Worm (Caenorhabditis elegans) whole organism, young adult: ENCODE results near the gene npl-10.

Experiments used
- B0336.3 ChIP-seq: fragments of 200-800 bp; sonication (Bioruptor generic); IDR thresholded peaks from 2 replicates; pipeline ENCODE4 v1.3.6; 2022; ENCODE audit warnings: missing genetic modification characterization, missing compliant biosample characterization
- C06A6.2 ChIP-seq: fragments of 200-800 bp; sonication (Bioruptor generic); conservative IDR thresholded peaks from 2 replicates; pipeline ENCODE4 v1.3.6; 2022; ENCODE audit warnings: missing genetic modification characterization, missing compliant biosample characterization
- D2030.7 ChIP-seq: fragments of 200-800 bp; sonication (Bioruptor generic); IDR thresholded peaks from 2 replicates; pipeline ENCODE4 v1.3.6; 2022; ENCODE audit warnings: missing genetic modification reagents, missing genetic modification characterization, missing compliant biosample characterization
- F22D6.2 ChIP-seq: sonication (generic microtip); optimal IDR thresholded peaks from 2 replicates; lab custom pipeline; 2016; ENCODE audit warnings: mild to moderate bottlenecking, missing genetic modification characterization, missing compliant biosample characterization
- F23B12.7 ChIP-seq: sonication (generic microtip); optimal IDR thresholded peaks from 2 replicates; lab custom pipeline; 2017; ENCODE audit warnings: missing genetic modification characterization, mild to moderate bottlenecking, missing compliant biosample characterization, antibody characterized with exemption, moderate library complexity; ENCODE audit not compliant: insufficient read depth
- F33H1.4 ChIP-seq: fragments of 200-800 bp; sonication (Bioruptor generic); IDR thresholded peaks from 2 replicates; pipeline ENCODE4 v1.3.6; 2022; ENCODE audit warnings: missing genetic modification reagents, missing genetic modification characterization, missing compliant biosample characterization
- F37B4.10 ChIP-seq: fragments of 200-800 bp; sonication (Bioruptor generic); IDR thresholded peaks from 2 replicates; pipeline ENCODE4 v1.3.6; 2022; ENCODE audit warnings: missing genetic modification characterization, missing compliant biosample characterization
- F49E8.2 ChIP-seq: sonication (generic microtip); optimal IDR thresholded peaks from 3 replicates; lab custom pipeline; 2017; ENCODE audit warnings: missing genetic modification characterization, mild to moderate bottlenecking, missing compliant biosample characterization, antibody characterized with exemption, moderate library complexity; ENCODE audit not compliant: insufficient read depth
- F52B5.7 ChIP-seq: sonication (generic microtip); optimal IDR thresholded peaks from 2 replicates; lab custom pipeline; 2016; ENCODE audit warnings: mild to moderate bottlenecking, missing genetic modification characterization, missing compliant biosample characterization
- F55B11.4 ChIP-seq: sonication (generic microtip); optimal IDR thresholded peaks from 2 replicates; lab custom pipeline; 2016; ENCODE audit warnings: missing compliant biosample characterization, missing genetic modification characterization, borderline replicate concordance; ENCODE audit not compliant: insufficient read depth
- K12H6.12 ChIP-seq: fragments of 200-800 bp; sonication (Bioruptor generic); optimal IDR thresholded peaks from 2 replicates; lab custom pipeline; 2018; ENCODE audit warnings: mild to moderate bottlenecking, missing genetic modification characterization, missing compliant biosample characterization
- T07F8.4 ChIP-seq: sonication (generic microtip); optimal IDR thresholded peaks from 2 replicates; lab custom pipeline; 2016; ENCODE audit warnings: mild to moderate bottlenecking, missing genetic modification characterization, moderate library complexity, missing compliant biosample characterization
- ZK185.1 ChIP-seq: sonication (generic microtip); optimal IDR thresholded peaks from 2 replicates; lab custom pipeline; 2016; ENCODE audit warnings: mild to moderate bottlenecking, missing genetic modification characterization, missing compliant biosample characterization; ENCODE audit not compliant: poor library complexity, severe bottlenecking
- akir-1 ChIP-seq: fragments of 200-800 bp; sonication (Bioruptor generic); optimal IDR thresholded peaks from 2 replicates; lab custom pipeline; 2018; ENCODE audit warnings: mild to moderate bottlenecking, missing genetic modification characterization, moderate library complexity, missing compliant biosample characterization
- attf-5 ChIP-seq: fragments of 200-800 bp; sonication (Bioruptor generic); optimal IDR thresholded peaks from 2 replicates; lab custom pipeline; 2018; ENCODE audit warnings: mild to moderate bottlenecking, missing genetic modification characterization, missing compliant biosample characterization
- bed-1 ChIP-seq: fragments of 200-800 bp; sonication (Bioruptor generic); IDR thresholded peaks from 2 replicates; pipeline ENCODE4 v1.3.6; 2022; ENCODE audit warnings: missing genetic modification reagents, missing genetic modification characterization, missing compliant biosample characterization
- cebp-1 ChIP-seq, 2 experiments: fragments of 200-800 bp in 1 of 2; sonication (Bioruptor generic) in 1 of 2; sonication (generic microtip) in 1 of 2; IDR thresholded peaks in 1 of 2; optimal IDR thresholded peaks in 1 of 2; 2 replicates each; pipeline versions ENCODE4 v1.3.6 to Lab custom; 2017 to 2022; ENCODE audit warnings: missing compliant biosample characterization in 2 of 2, missing genetic modification characterization in 2 of 2, mild to moderate bottlenecking in 1 of 2, missing genetic modification reagents in 1 of 2, moderate library complexity in 1 of 2
- ceh-100 ChIP-seq: fragments of 200-800 bp; sonication (Bioruptor generic); IDR thresholded peaks from 2 replicates; pipeline ENCODE4 v1.3.6; 2022; ENCODE audit warnings: missing genetic modification reagents, missing genetic modification characterization, missing compliant biosample characterization
- ceh-27 ChIP-seq: fragments of 200-800 bp; sonication (Bioruptor generic); optimal IDR thresholded peaks from 2 replicates; lab custom pipeline; 2018; ENCODE audit warnings: mild to moderate bottlenecking, missing genetic modification characterization, moderate library complexity, missing compliant biosample characterization
- chd-7 ChIP-seq: sonication (generic microtip); optimal IDR thresholded peaks from 2 replicates; lab custom pipeline; 2016; ENCODE audit warnings: mild to moderate bottlenecking, missing genetic modification characterization, moderate library complexity, missing compliant biosample characterization
- dpl-1 ChIP-seq: fragments of 150-350 bp; optimal IDR thresholded peaks from 2 replicates; lab custom pipeline; 2014; ENCODE audit warnings: missing biosample characterization, missing genetic modification reagents, missing genetic modification characterization
- egl-18 ChIP-seq: fragments of 200-800 bp; sonication (Bioruptor generic); IDR thresholded peaks from 2 replicates; pipeline ENCODE4 v1.3.6; 2022; ENCODE audit warnings: missing genetic modification reagents, missing genetic modification characterization, missing compliant biosample characterization
- egl-44 ChIP-seq: fragments of 200-800 bp; sonication (Bioruptor generic); IDR thresholded peaks from 2 replicates; pipeline ENCODE4 v1.3.6; 2022; ENCODE audit warnings: missing genetic modification reagents, missing genetic modification characterization, missing compliant biosample characterization
- lin-35 ChIP-seq, 3 experiments: fragments of 150-350 bp in 2 of 3; sonication (generic microtip) in 1 of 3; optimal IDR thresholded peaks; 2 replicates each; lab custom pipeline; 2014 to 2018; ENCODE audit warnings: missing biosample characterization in 3 of 3, missing genetic modification characterization in 3 of 3, missing genetic modification reagents in 3 of 3
- lin-54 ChIP-seq: fragments of 200-800 bp; sonication (Bioruptor generic); optimal IDR thresholded peaks from 2 replicates; lab custom pipeline; 2018; ENCODE audit warnings: mild to moderate bottlenecking, missing genetic modification characterization, missing compliant biosample characterization
- lsl-1 ChIP-seq: fragments of 200-800 bp; sonication (Bioruptor generic); optimal IDR thresholded peaks from 2 replicates; lab custom pipeline; 2018; ENCODE audit warnings: mild to moderate bottlenecking, missing genetic modification characterization, moderate library complexity, missing compliant biosample characterization
- madf-3 ChIP-seq: fragments of 200-800 bp; sonication (Bioruptor generic); IDR thresholded peaks from 2 replicates; pipeline ENCODE4 v1.3.6; 2022; ENCODE audit warnings: missing genetic modification reagents, missing genetic modification characterization, missing compliant biosample characterization
- madf-6 ChIP-seq: fragments of 200-800 bp; sonication (Bioruptor generic); IDR thresholded peaks from 2 replicates; pipeline ENCODE4 v1.3.6; 2022; ENCODE audit warnings: missing genetic modification reagents, missing genetic modification characterization, missing compliant biosample characterization
- madf-8 ChIP-seq: fragments of 200-800 bp; sonication (Bioruptor generic); conservative IDR thresholded peaks from 2 replicates; pipeline ENCODE4 v1.3.6; 2022; ENCODE audit warnings: missing genetic modification reagents, missing genetic modification characterization, missing compliant biosample characterization
- mcd-1 ChIP-seq: fragments of 200-800 bp; sonication (Bioruptor generic); IDR thresholded peaks from 2 replicates; pipeline ENCODE4 v1.3.6; 2022; ENCODE audit warnings: missing genetic modification reagents, missing genetic modification characterization, missing compliant biosample characterization
- nfyb-1 ChIP-seq: fragments of 200-800 bp; sonication (Bioruptor generic); IDR thresholded peaks from 2 replicates; pipeline ENCODE4 v1.3.6; 2022; ENCODE audit warnings: missing genetic modification reagents, missing genetic modification characterization, missing compliant biosample characterization
- nhr-90 ChIP-seq: sonication (generic microtip); optimal IDR thresholded peaks from 2 replicates; lab custom pipeline; 2016; ENCODE audit warnings: missing genotype, mild to moderate bottlenecking, missing genetic modification characterization, missing compliant biosample characterization
- pbrm-1 ChIP-seq: fragments of 200-800 bp; sonication (Bioruptor generic); IDR thresholded peaks from 2 replicates; pipeline ENCODE4 v1.3.6; 2022; ENCODE audit warnings: missing genetic modification reagents, missing genetic modification characterization, missing compliant biosample characterization
- rcor-1 ChIP-seq: fragments of 200-800 bp; sonication (Bioruptor generic); IDR thresholded peaks from 2 replicates; pipeline ENCODE4 v1.3.6; 2022; ENCODE audit warnings: missing genetic modification reagents, missing genetic modification characterization, missing compliant biosample characterization
- rec-8 ChIP-seq, 2 experiments: sonication (generic microtip); optimal IDR thresholded peaks; 2 replicates each; lab custom pipeline; 2016; ENCODE audit warnings: mild to moderate bottlenecking in 2 of 2, missing genetic modification characterization in 2 of 2, missing genetic modification reagents in 2 of 2, missing genotype in 2 of 2, missing biosample characterization in 1 of 2, missing compliant biosample characterization in 1 of 2, moderate library complexity in 1 of 2
- rpc-1 ChIP-seq, 2 experiments: fragments of 150-350 bp in 1 of 2; sonication (generic microtip) in 1 of 2; optimal IDR thresholded peaks; 2 replicates each; lab custom pipeline; 2014 to 2018; ENCODE audit warnings: missing biosample characterization in 1 of 2, missing genetic modification characterization in 1 of 2, missing genetic modification reagents in 1 of 2, missing genotype in 1 of 2
- snpc-1.1 ChIP-seq: sonication (generic microtip); optimal IDR thresholded peaks from 2 replicates; lab custom pipeline; 2017; ENCODE audit warnings: missing genetic modification characterization, mild to moderate bottlenecking, missing compliant biosample characterization, antibody characterized with exemption, moderate library complexity, missing genotype, missing genetic modification reagents; ENCODE audit not compliant: insufficient read depth
- snpc-1.3 ChIP-seq: sonication (generic microtip); optimal IDR thresholded peaks from 2 replicates; lab custom pipeline; 2017; ENCODE audit warnings: missing genetic modification characterization, mild to moderate bottlenecking, missing compliant biosample characterization, antibody characterized with exemption, moderate library complexity, missing genotype, missing genetic modification reagents; ENCODE audit not compliant: insufficient read depth
- snpc-3.4 ChIP-seq: sonication (generic microtip); optimal IDR thresholded peaks from 2 replicates; lab custom pipeline; 2017; ENCODE audit warnings: missing genetic modification characterization, mild to moderate bottlenecking, missing compliant biosample characterization, antibody characterized with exemption, moderate library complexity, missing genotype, missing genetic modification reagents
- snpc-4 ChIP-seq, 5 experiments: fragments of 150-350 bp in 1 of 5; sonication (generic microtip) in 4 of 5; optimal IDR thresholded peaks; 2 replicates each; lab custom pipeline; 2014 to 2018; ENCODE audit warnings: missing genetic modification characterization in 5 of 5, missing biosample characterization in 3 of 5, antibody characterized with exemption in 2 of 5, mild to moderate bottlenecking in 2 of 5, missing compliant biosample characterization in 2 of 5, missing genotype in 2 of 5, moderate library complexity in 2 of 5, missing genetic modification reagents in 1 of 5
- tbp1 ChIP-seq: fragments of 200-800 bp; sonication (Bioruptor generic); optimal IDR thresholded peaks from 2 replicates; lab custom pipeline; 2018; ENCODE audit warnings: mild to moderate bottlenecking, missing genetic modification characterization, missing compliant biosample characterization
- tlf-1 ChIP-seq: fragments of 200-800 bp; sonication (Bioruptor generic); optimal IDR thresholded peaks from 2 replicates; lab custom pipeline; 2018; ENCODE audit warnings: mild to moderate bottlenecking, missing genetic modification characterization, missing compliant biosample characterization
- ztf-18 ChIP-seq: sonication (generic microtip); optimal IDR thresholded peaks from 2 replicates; lab custom pipeline; 2016; ENCODE audit warnings: missing genotype, mild to moderate bottlenecking, missing genetic modification characterization, missing compliant biosample characterization
- ztf-28 ChIP-seq: fragments of 200-800 bp; sonication (Bioruptor generic); IDR thresholded peaks from 2 replicates; pipeline ENCODE4 v1.3.6; 2022; ENCODE audit warnings: missing genetic modification reagents, missing genetic modification characterization, missing compliant biosample characterization

npl-10 gene

DNA sequence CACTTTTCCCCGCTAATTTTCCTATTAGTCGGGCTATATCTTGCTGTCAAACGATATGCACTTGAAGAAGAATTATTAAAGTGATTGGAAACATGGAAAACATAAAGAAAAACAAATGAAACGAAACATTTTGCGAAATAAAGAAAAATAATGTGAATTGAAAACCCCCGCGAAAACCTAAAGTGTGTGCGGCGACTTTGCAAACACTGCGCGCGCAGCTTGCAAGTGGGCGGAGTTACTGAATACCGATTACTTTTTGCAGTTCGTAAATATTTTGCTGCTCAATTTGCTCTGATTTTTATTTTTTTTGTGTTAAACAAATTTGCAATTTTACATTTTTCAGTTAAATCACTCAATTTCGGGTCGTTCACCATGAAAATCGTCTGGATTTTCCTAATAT, 19.1 kb downstream of the npl-10 start, which contains the start of gene ccdc-47:
Gene ccdc-47, plus strand, starts transcription at position 344 of the 400 bp plus-strand sequence.
- TF ChIP-seq snpc-1.1, result peak; percentile 58
- TF ChIP-seq D2030.7 (GFP tag; lab: Robert Waterston, UW), result peak; percentile 46; the same call in 1 of the 2 replicates
- peak; percentile 60 for TF ChIP-seq attf-5 (GFP tag; lab: Kevin White, UChicago)
- TF ChIP-seq lin-35 (GFP tag; optimal IDR thresholded peaks at IDR 0.05; lab: Kevin White, UChicago), result peak in 1 of 3 experiments; percentile 67
- TF ChIP-seq ztf-28, result 0 out of 2 replicates have a peak, but pooled peaks have one; percentile 23
- peak; percentile 41 for TF ChIP-seq F23B12.7
- no peak for TF ChIP-seq cebp-1 (GFP tag; IDR thresholded peaks at IDR 0.05; lab: Robert Waterston, UW)
- peak; percentile 69 for TF ChIP-seq cebp-1 (tag; optimal IDR thresholded peaks at IDR 0.05; lab: Kevin White, UChicago)
- TF ChIP-seq chd-7 (tag; lab: Kevin White, UChicago), result no peak
- no peak for TF ChIP-seq akir-1 (GFP tag; lab: Kevin White, UChicago)
- TF ChIP-seq dpl-1 (GFP tag; lab: Kevin White, UChicago), result peak; percentile 37
- peak; percentile 76 for TF ChIP-seq madf-6 (GFP tag; lab: Robert Waterston, UW)
- peak; percentile 1 for TF ChIP-seq F49E8.2 (tag; lab: Kevin White, UChicago)
- TF ChIP-seq bed-1 (GFP tag; lab: Robert Waterston, UW), result no peak
- TF ChIP-seq egl-44 (GFP tag; lab: Robert Waterston, UW), result no peak
- no peak for TF ChIP-seq rec-8 (tag; optimal IDR thresholded peaks at IDR 0.05; lab: Kevin White, UChicago)
- TF ChIP-seq ZK185.1 (tag; lab: Kevin White, UChicago), result peak; percentile 63
- 0 out of 2 replicates have a peak, but pooled peaks have one; percentile 20 for TF ChIP-seq nfyb-1 (GFP tag; lab: Robert Waterston, UW)
- peak; percentile 42 for TF ChIP-seq rpc-1 (optimal IDR thresholded peaks at IDR 0.05; lab: Kevin White, UChicago)
- no peak for TF ChIP-seq rpc-1 (tag; optimal IDR thresholded peaks at IDR 0.05; lab: Kevin White, UChicago)
- no peak for TF ChIP-seq F37B4.10 (GFP tag; lab: Robert Waterston, UW)
- no peak for TF ChIP-seq K12H6.12 (tag; lab: Kevin White, UChicago)
- peak; percentile 60 for TF ChIP-seq snpc-3.4 (tag; lab: Kevin White, UChicago)
- TF ChIP-seq ztf-18 (tag; lab: Kevin White, UChicago), result peak; percentile 2
- no peak for TF ChIP-seq nhr-90 (tag; lab: Kevin White, UChicago)
- no peak for TF ChIP-seq tlf-1 (GFP tag; lab: Kevin White, UChicago)
- TF ChIP-seq madf-8 (GFP tag; lab: Robert Waterston, UW), result peak; percentile 48; the same call in 1 of the 2 replicates
- peak; percentile 50 for TF ChIP-seq lin-54
- TF ChIP-seq mcd-1 (GFP tag; lab: Robert Waterston, UW), result peak; percentile 38; the same call in 1 of the 2 replicates
- peak; percentile 17 for TF ChIP-seq tbp1 (GFP tag; lab: Kevin White, UChicago)
- no peak for TF ChIP-seq T07F8.4 (tag; lab: Kevin White, UChicago)
- TF ChIP-seq egl-18, result no peak
- peak; percentile 30; the same call in 1 of the 2 replicates for TF ChIP-seq rcor-1 (GFP tag; lab: Robert Waterston, UW)
- no peak for TF ChIP-seq F22D6.2
- peak; percentile 37 for TF ChIP-seq ceh-27 (GFP tag; lab: Kevin White, UChicago)
- no peak for TF ChIP-seq snpc-4 (GFP tag; optimal IDR thresholded peaks at IDR 0.05; lab: Kevin White, UChicago)
- TF ChIP-seq snpc-4 (tag; optimal IDR thresholded peaks at IDR 0.05; lab: Kevin White, UChicago), result peak in 2 of 4 experiments; percentile 47 to 60
- TF ChIP-seq lsl-1, result peak; percentile 47
- peak; percentile 60; the same call in 1 of the 2 replicates for TF ChIP-seq pbrm-1 (GFP tag; lab: Robert Waterston, UW)
- TF ChIP-seq F33H1.4 (GFP tag; lab: Robert Waterston, UW), result peak; percentile 44
- no peak for TF ChIP-seq F52B5.7 (tag; lab: Kevin White, UChicago)
- 0 out of 2 replicates have a peak, but pooled peaks have one; percentile 32 for TF ChIP-seq ceh-100 (GFP tag; lab: Robert Waterston, UW)
- peak; percentile 73 for TF ChIP-seq snpc-1.3
- 0 out of 2 replicates have a peak, but pooled peaks have one; percentile 31 for TF ChIP-seq C06A6.2 (GFP tag; lab: Robert Waterston, UW)
- TF ChIP-seq B0336.3 (GFP tag; lab: Robert Waterston, UW), result 0 out of 2 replicates have a peak, but pooled peaks have one; percentile 10
- TF ChIP-seq F55B11.4 (tag; lab: Kevin White, UChicago), result no peak
- TF ChIP-seq madf-3 (GFP tag; lab: Robert Waterston, UW), result no peak
